In the genomic region with DNA sequence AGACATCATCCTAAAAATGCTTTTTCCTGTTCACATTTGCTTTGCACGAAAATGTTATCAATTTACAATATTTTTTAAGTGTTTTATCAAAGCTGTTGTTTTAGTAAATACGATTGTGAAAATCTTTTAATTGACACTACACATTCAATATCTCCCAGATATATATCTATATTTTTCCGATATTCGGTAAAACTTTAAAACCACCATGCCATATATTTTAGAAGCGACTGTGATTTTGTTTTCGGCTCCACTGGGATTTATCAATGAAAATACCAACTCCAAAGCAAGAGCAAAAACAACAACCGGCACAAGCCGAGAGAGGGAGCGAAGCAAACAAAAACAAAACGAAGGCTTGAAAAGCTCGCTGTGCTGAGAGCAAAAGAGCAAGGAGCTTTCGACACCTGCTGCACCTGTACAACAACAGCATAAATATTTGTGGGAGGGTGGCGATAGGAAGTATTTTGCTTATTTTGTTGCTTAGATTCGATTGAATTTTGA, we compare ENCODE assay signal across 5 fruit fly cellular contexts.
TF ChIP-seq lines count a peak whose summit lies in the region.

No protein-coding gene starts in this region.

- no peak for TF ChIP-seq CTCF in whole organism, embryonic (GFP tag; optimal IDR thresholded peaks at IDR 0.05; lab: Kevin White, UChicago)

TF ChIP-seq in whole organism, adult, 20 proteins besides CTCF, POLR2A, EP300 and RAD21:
- TF ChIP-seq CG14711 (tag; optimal IDR thresholded peaks at IDR 0.05; lab: Kevin White, UChicago): peak; percentile 15
- TF ChIP-seq pad (GFP tag; optimal IDR thresholded peaks at IDR 0.05; lab: Kevin White, UChicago): peak; percentile 15
- peak; percentile 45 for TF ChIP-seq CG7101 (tag; optimal IDR thresholded peaks at IDR 0.05; lab: Kevin White, UChicago)
- no peak for TF ChIP-seq toe (GFP tag; optimal IDR thresholded peaks at IDR 0.05; lab: Kevin White, UChicago)
- TF ChIP-seq CG33017 (tag; optimal IDR thresholded peaks at IDR 0.05; lab: Kevin White, UChicago): no peak
- peak; percentile 16 for TF ChIP-seq CG5204 (GFP tag; optimal IDR thresholded peaks at IDR 0.05; lab: Kevin White, UChicago)
- peak; percentile 3 for TF ChIP-seq CG11617 (GFP tag; optimal IDR thresholded peaks at IDR 0.05; lab: Kevin White, UChicago)
- TF ChIP-seq bab1 (GFP tag; optimal IDR thresholded peaks at IDR 0.05; lab: Kevin White, UChicago): peak; percentile 30
- no peak for TF ChIP-seq tj (GFP tag; optimal IDR thresholded peaks at IDR 0.05; lab: Kevin White, UChicago)
- peak; percentile 28 for TF ChIP-seq CG7045 (GFP tag; optimal IDR thresholded peaks at IDR 0.05; lab: Kevin White, UChicago)
- TF ChIP-seq kay (GFP tag; lab: Kevin White, UChicago; ENCODE audit: borderline replicate concordance): no peak
- no peak for TF ChIP-seq Clk (GFP tag; optimal IDR thresholded peaks at IDR 0.05; lab: Kevin White, UChicago)

TF ChIP-seq in whole organism, embryonic, 481 proteins besides CTCF, POLR2A, EP300 and RAD21 (continues in another document):
- TF ChIP-seq CG3407 (GFP tag; optimal IDR thresholded peaks at IDR 0.05; lab: Kevin White, UChicago) (no peak), zfh2 (GFP tag; optimal IDR thresholded peaks at IDR 0.05; lab: Kevin White, UChicago) (peak; percentile 34), CG4328 (GFP tag; optimal IDR thresholded peaks at IDR 0.05; lab: Kevin White, UChicago) (no peak), CG15696 (tag; optimal IDR thresholded peaks at IDR 0.05; lab: Kevin White, UChicago) (no peak), CG4424 (GFP tag; optimal IDR thresholded peaks at IDR 0.05; lab: Kevin White, UChicago) (peak; percentile 26), CkIIα-i1 (GFP tag; IDR thresholded peaks at IDR 0.05; lab: Robert Waterston, UW) (no peak), NK7.1 (GFP tag; optimal IDR thresholded peaks at IDR 0.05; lab: Kevin White, UChicago) (peak; percentile 33), Mes4 (GFP tag; optimal IDR thresholded peaks at IDR 0.05; lab: Kevin White, UChicago) (no peak), CG3838 (GFP tag; optimal IDR thresholded peaks at IDR 0.05; lab: Kevin White, UChicago) (no peak), CG11560 (tag; IDR thresholded peaks at IDR 0.05; lab: Robert Waterston, UW) (no peak), CG7987 (GFP tag; optimal IDR thresholded peaks at IDR 0.05; lab: Kevin White, UChicago) (no peak), tna (GFP tag; IDR thresholded peaks at IDR 0.05; lab: Robert Waterston, UW; ENCODE audit: partially characterized antibody) (no peak), Bteb2 (GFP tag; optimal IDR thresholded peaks at IDR 0.05; lab: Kevin White, UChicago) (peak; percentile 33), tup (GFP tag; optimal IDR thresholded peaks at IDR 0.05; lab: Kevin White, UChicago) (no peak), fd102C (GFP tag; optimal IDR thresholded peaks at IDR 0.05; lab: Kevin White, UChicago) (no peak), CG2116 (GFP tag; optimal IDR thresholded peaks at IDR 0.05; lab: Kevin White, UChicago) (peak; percentile 32), CG11695 (GFP tag; IDR thresholded peaks at IDR 0.05; lab: Robert Waterston, UW) (peak; percentile 54; the same call in 2 of the 3 replicates), wdn (GFP tag; IDR thresholded peaks at IDR 0.05; lab: Robert Waterston, UW) (no peak), lmd (GFP tag; IDR thresholded peaks at IDR 0.05; lab: Robert Waterston, UW) (peak; percentile 39; the same call in 1 of the 2 replicates)

TF ChIP-seq in whole organism, prepupa, 60 proteins besides CTCF, POLR2A, EP300 and RAD21 (continues in another document):
- TF ChIP-seq CG3919 (GFP tag; optimal IDR thresholded peaks at IDR 0.05; lab: Kevin White, UChicago): peak; percentile 84
- peak; percentile 86 for TF ChIP-seq achi (GFP tag; optimal IDR thresholded peaks at IDR 0.05; lab: Kevin White, UChicago)
- peak; percentile 59 for TF ChIP-seq CG8319 (GFP tag; optimal IDR thresholded peaks at IDR 0.05; lab: Kevin White, UChicago)
- peak; percentile 90 for TF ChIP-seq Met (GFP tag; optimal IDR thresholded peaks at IDR 0.05; lab: Kevin White, UChicago)
- peak; percentile 57 for TF ChIP-seq CG16779 (tag; optimal IDR thresholded peaks at IDR 0.05; lab: Kevin White, UChicago)
- TF ChIP-seq CG31627 (GFP tag; optimal IDR thresholded peaks at IDR 0.05; lab: Kevin White, UChicago): peak; percentile 88
- peak; percentile 80 for TF ChIP-seq eg (GFP tag; IDR thresholded peaks at IDR 0.05; lab: Robert Waterston, UW)
- peak; percentile 81 for TF ChIP-seq acj6 (GFP tag; optimal IDR thresholded peaks at IDR 0.05; lab: Kevin White, UChicago)
- TF ChIP-seq net (GFP tag; optimal IDR thresholded peaks at IDR 0.05; lab: Kevin White, UChicago): peak; percentile 88
- peak; percentile 79 for TF ChIP-seq CG10669 (GFP tag; optimal IDR thresholded peaks at IDR 0.05; lab: Kevin White, UChicago)
- TF ChIP-seq CG6854 (GFP tag; optimal IDR thresholded peaks at IDR 0.05; lab: Kevin White, UChicago): peak; percentile 42
- TF ChIP-seq esn (GFP tag; optimal IDR thresholded peaks at IDR 0.05; lab: Kevin White, UChicago): peak; percentile 92
- TF ChIP-seq dac (GFP tag; optimal IDR thresholded peaks at IDR 0.05; lab: Kevin White, UChicago): peak; percentile 80
- TF ChIP-seq Hr38 (GFP tag; optimal IDR thresholded peaks at IDR 0.05; lab: Kevin White, UChicago): no peak
- peak; percentile 76 for TF ChIP-seq Ets21C (GFP tag; optimal IDR thresholded peaks at IDR 0.05; lab: Kevin White, UChicago)
- TF ChIP-seq Sox14 (GFP tag; optimal IDR thresholded peaks at IDR 0.05; lab: Kevin White, UChicago): peak; percentile 88
- peak; percentile 96 for TF ChIP-seq svp (GFP tag; lab: Kevin White, UChicago)
- peak; percentile 88 for TF ChIP-seq Smox (GFP tag; optimal IDR thresholded peaks at IDR 0.05; lab: Kevin White, UChicago)
- peak; percentile 78 for TF ChIP-seq cyc (GFP tag; optimal IDR thresholded peaks at IDR 0.05; lab: Kevin White, UChicago)

TF ChIP-seq in whole organism, pupa, 21 proteins besides CTCF, POLR2A, EP300 and RAD21:
- TF ChIP-seq CG34367 (tag; optimal IDR thresholded peaks at IDR 0.05; lab: Kevin White, UChicago) (peak; percentile 63), D1 (tag; optimal IDR thresholded peaks at IDR 0.05; lab: Kevin White, UChicago) (peak; percentile 67), CG9948 (tag; optimal IDR thresholded peaks at IDR 0.05; lab: Kevin White, UChicago) (peak; percentile 79), CG4496 (GFP tag; IDR thresholded peaks at IDR 0.05; lab: Robert Waterston, UW) (peak; percentile 85), Pif1B (GFP tag; optimal IDR thresholded peaks at IDR 0.05; lab: Kevin White, UChicago) (peak; percentile 64), gl (tag; optimal IDR thresholded peaks at IDR 0.05; lab: Kevin White, UChicago) (peak; percentile 47), CG8301 (tag; optimal IDR thresholded peaks at IDR 0.05; lab: Kevin White, UChicago) (peak; percentile 83), CG13204 (GFP tag; optimal IDR thresholded peaks at IDR 0.05; lab: Kevin White, UChicago) (peak; percentile 26), CG14655 (GFP tag; optimal IDR thresholded peaks at IDR 0.05; lab: Kevin White, UChicago) (peak; percentile 85), Snoo (tag; optimal IDR thresholded peaks at IDR 0.05; lab: Kevin White, UChicago) (peak; percentile 81), Pif1A (GFP tag; optimal IDR thresholded peaks at IDR 0.05; lab: Kevin White, UChicago) (peak; percentile 79), fd96Ca (GFP tag; IDR thresholded peaks at IDR 0.05; lab: Robert Waterston, UW) (no peak), EcR (GFP tag; optimal IDR thresholded peaks at IDR 0.05; lab: Kevin White, UChicago) (no peak), CG17806 (tag; optimal IDR thresholded peaks at IDR 0.05; lab: Kevin White, UChicago) (peak; percentile 75), CG32121 (GFP tag; IDR thresholded peaks at IDR 0.05; lab: Robert Waterston, UW) (peak; percentile 82), CG8159 (tag; optimal IDR thresholded peaks at IDR 0.05; lab: Kevin White, UChicago) (peak; percentile 79), CG15710 (tag; optimal IDR thresholded peaks at IDR 0.05; lab: Kevin White, UChicago) (peak; percentile 75), CG10348 (GFP tag; IDR thresholded peaks at IDR 0.05; lab: Robert Waterston, UW) (no peak), Ets98B (GFP tag; IDR thresholded peaks at IDR 0.05; lab: Robert Waterston, UW) (peak; percentile 77), CG12605 (GFP tag; IDR thresholded peaks at IDR 0.05; lab: Robert Waterston, UW) (peak; percentile 43; the same call in 1 of the 2 replicates), rn (GFP tag; IDR thresholded peaks at IDR 0.05; lab: Robert Waterston, UW) (peak; percentile 67)

TF ChIP-seq in whole organism, wandering third instar larva, 38 proteins besides CTCF, POLR2A, EP300 and RAD21 (continues in another document):
- no peak for TF ChIP-seq Hr83 (GFP tag; optimal IDR thresholded peaks at IDR 0.05; lab: Kevin White, UChicago; ENCODE audit: poor library complexity, severe bottlenecking)
- no peak for TF ChIP-seq jim (GFP tag; optimal IDR thresholded peaks at IDR 0.05; lab: Kevin White, UChicago)
- TF ChIP-seq tai (GFP tag; optimal IDR thresholded peaks at IDR 0.05; lab: Kevin White, UChicago): peak; percentile 44
- peak; percentile 76 for TF ChIP-seq h (GFP tag; optimal IDR thresholded peaks at IDR 0.05; lab: Kevin White, UChicago)
- TF ChIP-seq br (GFP tag; optimal IDR thresholded peaks at IDR 0.05; lab: Kevin White, UChicago): peak; percentile 65
- TF ChIP-seq Hnf4 (GFP tag; optimal IDR thresholded peaks at IDR 0.05; lab: Kevin White, UChicago): peak; percentile 69
- no peak for TF ChIP-seq GATAd (GFP tag; optimal IDR thresholded peaks at IDR 0.05; lab: Kevin White, UChicago)
- peak; percentile 82 for TF ChIP-seq Sp1 (GFP tag; optimal IDR thresholded peaks at IDR 0.05; lab: Kevin White, UChicago)
- TF ChIP-seq woc (GFP tag; optimal IDR thresholded peaks at IDR 0.05; lab: Kevin White, UChicago): peak; percentile 59
- TF ChIP-seq Rel (GFP tag; optimal IDR thresholded peaks at IDR 0.05; lab: Kevin White, UChicago): no peak
- peak; percentile 3 for TF ChIP-seq Rel (tag; optimal IDR thresholded peaks at IDR 0.05; lab: Kevin White, UChicago)
- no peak for TF ChIP-seq Vsx2 (GFP tag; optimal IDR thresholded peaks at IDR 0.05; lab: Kevin White, UChicago; ENCODE audit: partially characterized antibody)
- peak; percentile 77 for TF ChIP-seq psq (GFP tag; optimal IDR thresholded peaks at IDR 0.05; lab: Kevin White, UChicago)
- no peak for TF ChIP-seq sage (GFP tag; optimal IDR thresholded peaks at IDR 0.05; lab: Kevin White, UChicago)
- TF ChIP-seq rgr (GFP tag; optimal IDR thresholded peaks at IDR 0.05; lab: Kevin White, UChicago): peak; percentile 79
- TF ChIP-seq Dif (GFP tag; optimal IDR thresholded peaks at IDR 0.05; lab: Kevin White, UChicago; ENCODE audit: partially characterized antibody): peak; percentile 40
- TF ChIP-seq ey (GFP tag; optimal IDR thresholded peaks at IDR 0.05; lab: Kevin White, UChicago): peak; percentile 74
- peak in 1 of 2 experiments; percentile 78 for TF ChIP-seq foxo (GFP tag; optimal IDR thresholded peaks at IDR 0.05; lab: Kevin White, UChicago)
- no peak for TF ChIP-seq Jra (GFP tag; optimal IDR thresholded peaks at IDR 0.05; lab: Kevin White, UChicago)
- TF ChIP-seq OdsH (GFP tag; optimal IDR thresholded peaks at IDR 0.05; lab: Kevin White, UChicago): peak; percentile 75
- TF ChIP-seq CG9705 (GFP tag; optimal IDR thresholded peaks at IDR 0.05; lab: Kevin White, UChicago): peak; percentile 62
- TF ChIP-seq Myc (optimal IDR thresholded peaks at IDR 0.05; lab: Kevin White, UChicago): no peak
- TF ChIP-seq CG32264 (GFP tag; optimal IDR thresholded peaks at IDR 0.05; lab: Kevin White, UChicago): peak; percentile 47
